Fruit fly (Drosophila melanogaster) whole organism, embryonic: Measurements from ENCODE around the gene CG14024.

Source experiments
- CG16779 ChIP-seq: fragments of 200-800 bp; sonication (Bioruptor generic); IDR thresholded peaks from 2 replicates; pipeline ENCODE4 v1.3.6; 2022; ENCODE audit warnings: missing biosample characterization, missing genetic modification characterization
- CG32772 ChIP-seq: fragments of 200-800 bp; sonication (Bioruptor generic); IDR thresholded peaks from 2 replicates; pipeline ENCODE4 v1.3.6; 2022; ENCODE audit warnings: missing biosample characterization, missing genetic modification characterization
- CG7963 ChIP-seq: fragments of 200-800 bp; sonication (Bioruptor generic); IDR thresholded peaks from 3 replicates; pipeline ENCODE4 v1.3.6; 2022; ENCODE audit warnings: missing biosample characterization, missing genetic modification characterization; ENCODE audit not compliant: partially characterized antibody
- Jarid2 ChIP-seq: fragments of 200-800 bp; sonication (Bioruptor generic); optimal IDR thresholded peaks from 3 replicates; lab custom pipeline; 2017; ENCODE audit warnings: mild to moderate bottlenecking, missing biosample characterization, missing genetic modification reagents, missing genetic modification characterization
- Side ChIP-seq: fragments of 200-800 bp; sonication (Bioruptor generic); optimal IDR thresholded peaks from 2 replicates; lab custom pipeline; 2016; ENCODE audit warnings: missing biosample characterization, missing genetic modification characterization
- Xrp1 ChIP-seq: fragments of 200-800 bp; sonication (Bioruptor generic); IDR thresholded peaks from 2 replicates; pipeline ENCODE4 v1.3.6; 2022; ENCODE audit warnings: missing biosample characterization, missing genetic modification characterization
- bigmax ChIP-seq: fragments of 200-800 bp; sonication (Bioruptor generic); optimal IDR thresholded peaks from 2 replicates; lab custom pipeline; 2018; ENCODE audit warnings: missing biosample characterization, mild to moderate bottlenecking, missing genetic modification characterization
- sqz ChIP-seq: fragments of 200-800 bp; sonication (Bioruptor generic); optimal IDR thresholded peaks from 3 replicates; lab custom pipeline; 2018; ENCODE audit warnings: missing biosample characterization, mild to moderate bottlenecking, missing genetic modification characterization
- wek ChIP-seq: fragments of 200-800 bp; sonication (Bioruptor generic); optimal IDR thresholded peaks from 3 replicates; lab custom pipeline; 2018; ENCODE audit warnings: missing biosample characterization, mild to moderate bottlenecking, missing genetic modification characterization, moderate library complexity

DNA sequence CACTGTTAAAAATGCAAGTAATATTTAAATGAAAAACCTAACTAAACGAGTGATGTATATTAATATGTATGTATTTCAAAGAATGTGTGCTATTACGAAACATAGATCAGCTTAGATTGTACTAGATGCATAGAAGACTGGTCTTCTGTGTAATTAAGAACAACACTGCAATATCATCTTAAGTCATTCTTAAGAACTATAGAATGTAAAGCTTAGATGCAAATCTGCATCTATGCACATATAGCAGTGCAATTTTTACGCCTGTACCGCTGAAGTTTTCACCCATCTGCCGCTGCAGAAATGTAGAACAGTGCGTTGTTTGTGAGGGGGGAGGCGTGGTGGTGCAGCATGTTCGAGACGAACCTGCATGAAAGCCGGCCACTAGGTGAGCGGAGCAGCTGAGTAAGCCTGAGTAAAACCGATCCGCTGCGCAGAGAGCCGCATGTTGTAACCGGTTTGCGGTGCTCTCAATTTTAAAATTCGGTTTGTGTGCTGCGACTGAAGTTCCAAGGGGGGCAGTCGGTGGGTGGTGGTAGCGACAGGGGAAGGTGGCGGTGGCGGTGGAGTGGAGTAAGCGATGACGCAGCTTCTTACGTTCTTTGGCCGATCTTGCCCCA lies 17.9 kb downstream of the CG14024 start:
- no peak for TF ChIP-seq bigmax
- TF ChIP-seq Jarid2 = no peak
- no peak for TF ChIP-seq CG7963 (GFP tag; lab: Robert Waterston, UW)
- no peak for TF ChIP-seq CG16779
- TF ChIP-seq wek (GFP tag; lab: Kevin White, UChicago) = no peak
- TF ChIP-seq Xrp1 = peak; percentile 36; the same call in 1 of the 2 replicates
- no peak for TF ChIP-seq CG32772
- no peak for TF ChIP-seq sqz (GFP tag; lab: Kevin White, UChicago)
- no peak for TF ChIP-seq Side
